Fruit fly (Drosophila melanogaster) whole organism, embryonic: Measurements from ENCODE around the gene Gbs-76A.
A peak's percentile ranks its signal among the peaks of the same experiment; 100 is the strongest.

ENCODE experiments used
- Ada2b ChIP-seq: fragments of 200-800 bp; sonication (Bioruptor generic); IDR thresholded peaks from 2 replicates; pipeline ENCODE4 v1.3.6; 2022; ENCODE audit warnings: missing biosample characterization, missing genetic modification characterization
- Antp ChIP-seq: fragments of 200-800 bp; sonication (Bioruptor generic); optimal IDR thresholded peaks from 3 replicates; lab custom pipeline; 2016; ENCODE audit warnings: missing biosample characterization, missing genetic modification characterization
- CG10565 ChIP-seq: fragments of 200-800 bp; sonication (Bioruptor generic); optimal IDR thresholded peaks from 3 replicates; lab custom pipeline; 2016; ENCODE audit warnings: missing biosample characterization, mild to moderate bottlenecking, missing genetic modification characterization
- CG10979 ChIP-seq: fragments of 200-800 bp; sonication (Bioruptor generic); optimal IDR thresholded peaks from 2 replicates; lab custom pipeline; 2018; ENCODE audit warnings: missing biosample characterization, mild to moderate bottlenecking, missing genetic modification characterization, moderate library complexity
- CG13424 ChIP-seq: fragments of 200-800 bp; sonication (Bioruptor generic); optimal IDR thresholded peaks from 2 replicates; lab custom pipeline; 2019; ENCODE audit warnings: missing biosample characterization, mild to moderate bottlenecking, missing genetic modification characterization, moderate library complexity
- CG13775 ChIP-seq: fragments of 200-800 bp; sonication (Bioruptor generic); optimal IDR thresholded peaks from 3 replicates; lab custom pipeline; 2017; ENCODE audit warnings: missing biosample characterization, mild to moderate bottlenecking, missing genetic modification characterization
- CG14014 ChIP-seq: fragments of 200-800 bp; sonication (Bioruptor generic); IDR thresholded peaks from 2 replicates; pipeline ENCODE4 v1.3.6; 2022; ENCODE audit warnings: missing biosample characterization, missing genetic modification characterization
- CG14050 ChIP-seq: fragments of 200-800 bp; sonication (Bioruptor generic); IDR thresholded peaks from 3 replicates; pipeline ENCODE4 v1.3.6; 2022; ENCODE audit warnings: missing biosample characterization, missing genetic modification characterization
- CG14667 ChIP-seq: fragments of 200-800 bp; sonication (Bioruptor generic); IDR thresholded peaks from 2 replicates; pipeline ENCODE4 v1.3.6; 2022; ENCODE audit warnings: missing biosample characterization, missing genetic modification characterization
- CG14860 ChIP-seq: fragments of 200-800 bp; sonication (Bioruptor generic); IDR thresholded peaks from 3 replicates; pipeline ENCODE4 v1.3.6; 2022; ENCODE audit warnings: missing biosample characterization, missing genetic modification characterization; ENCODE audit not compliant: partially characterized antibody
- CG17361 ChIP-seq: fragments of 200-800 bp; sonication (Bioruptor generic); IDR thresholded peaks from 3 replicates; pipeline ENCODE4 v1.3.6; 2022; ENCODE audit warnings: missing biosample characterization, missing genetic modification characterization
- CG17568 ChIP-seq: fragments of 200-800 bp; sonication (Bioruptor generic); optimal IDR thresholded peaks from 2 replicates; lab custom pipeline; 2018; ENCODE audit warnings: missing biosample characterization, mild to moderate bottlenecking, missing genetic modification characterization, moderate library complexity
- CG1792 ChIP-seq: fragments of 200-800 bp; sonication (Bioruptor generic); optimal IDR thresholded peaks from 2 replicates; lab custom pipeline; 2016; ENCODE audit warnings: missing biosample characterization, missing genetic modification characterization
- CG18011 ChIP-seq: fragments of 200-800 bp; sonication (Bioruptor generic); optimal IDR thresholded peaks from 2 replicates; lab custom pipeline; 2017; ENCODE audit warnings: missing biosample characterization, missing genetic modification characterization, mild to moderate bottlenecking, moderate library complexity, missing genotype
- CG4854 ChIP-seq: fragments of 200-800 bp; sonication (Bioruptor generic); optimal IDR thresholded peaks from 2 replicates; lab custom pipeline; 2016; ENCODE audit warnings: missing biosample characterization, missing genetic modification characterization, inconsistent platforms
- CG6272 ChIP-seq: fragments of 200-800 bp; sonication (Bioruptor generic); IDR thresholded peaks from 2 replicates; pipeline ENCODE4 v1.3.6; 2022; ENCODE audit warnings: missing biosample characterization, missing genetic modification characterization
- CG6765 ChIP-seq: fragments of 200-800 bp; sonication (Bioruptor generic); optimal IDR thresholded peaks from 3 replicates; lab custom pipeline; 2017; ENCODE audit warnings: missing biosample characterization, mild to moderate bottlenecking, missing genetic modification characterization
- CG8359 ChIP-seq: fragments of 200-800 bp; sonication (Bioruptor generic); optimal IDR thresholded peaks from 2 replicates; lab custom pipeline; 2017; ENCODE audit warnings: missing biosample characterization, mild to moderate bottlenecking, missing genetic modification characterization, borderline replicate concordance
- CG8388 ChIP-seq: fragments of 200-800 bp; sonication (Bioruptor generic); optimal IDR thresholded peaks from 2 replicates; lab custom pipeline; 2019; ENCODE audit warnings: missing biosample characterization, mild to moderate bottlenecking, missing genetic modification characterization, moderate library complexity
- CG8924 ChIP-seq: fragments of 200-800 bp; optimal IDR thresholded peaks from 3 replicates; lab custom pipeline; 2019; ENCODE audit warnings: missing biosample characterization, mild to moderate bottlenecking, missing genetic modification characterization, moderate library complexity
- CG9609 ChIP-seq: fragments of 200-800 bp; sonication (Bioruptor generic); optimal IDR thresholded peaks from 3 replicates; lab custom pipeline; 2016; ENCODE audit warnings: missing biosample characterization, missing genetic modification characterization
- CG9727 ChIP-seq: fragments of 200-800 bp; sonication (Bioruptor generic); optimal IDR thresholded peaks from 3 replicates; lab custom pipeline; 2017; ENCODE audit warnings: missing biosample characterization, mild to moderate bottlenecking, missing genetic modification characterization
- D19B ChIP-seq: fragments of 200-800 bp; sonication (Bioruptor generic); optimal IDR thresholded peaks from 2 replicates; lab custom pipeline; 2017; ENCODE audit warnings: missing biosample characterization, mild to moderate bottlenecking, missing genetic modification characterization
- Dbx ChIP-seq: fragments of 200-800 bp; sonication (Bioruptor generic); IDR thresholded peaks from 3 replicates; pipeline ENCODE4 v1.3.6; 2022; ENCODE audit warnings: missing biosample characterization, missing genetic modification characterization
- ERR ChIP-seq: fragments of 200-800 bp; sonication (Bioruptor generic); optimal IDR thresholded peaks from 2 replicates; lab custom pipeline; 2016; ENCODE audit warnings: missing biosample characterization, missing genetic modification characterization
- Eip74EF ChIP-seq, 2 experiments: fragments of 200-800 bp in 1 of 2; fragments of >200 bp in 1 of 2; sonication (Bioruptor generic) in 1 of 2; optimal IDR thresholded peaks; 2 replicates each; lab custom pipeline; 2017 to 2019; ENCODE audit warnings: missing biosample characterization in 2 of 2, missing genetic modification characterization in 2 of 2, mild to moderate bottlenecking in 1 of 2, moderate library complexity in 1 of 2
- Hand ChIP-seq: fragments of 200-800 bp; sonication (Bioruptor generic); optimal IDR thresholded peaks from 2 replicates; lab custom pipeline; 2017; ENCODE audit warnings: mild to moderate bottlenecking, missing biosample characterization, missing genetic modification reagents, missing genetic modification characterization
- Hr39 ChIP-seq: fragments of >200 bp; optimal IDR thresholded peaks from 2 replicates; lab custom pipeline; 2017
- Meics ChIP-seq: fragments of 200-800 bp; sonication (Bioruptor generic); optimal IDR thresholded peaks from 2 replicates; lab custom pipeline; 2017; ENCODE audit warnings: missing biosample characterization, mild to moderate bottlenecking, missing genetic modification characterization
- Mes4 ChIP-seq: fragments of 200-800 bp; sonication (Bioruptor generic); optimal IDR thresholded peaks from 2 replicates; lab custom pipeline; 2016; ENCODE audit warnings: missing biosample characterization, missing genetic modification characterization
- Mrtf ChIP-seq: fragments of 200-800 bp; sonication (Bioruptor generic); IDR thresholded peaks from 3 replicates; pipeline ENCODE4 v1.3.6; 2022; ENCODE audit warnings: missing biosample characterization, missing genetic modification characterization
- Poxn ChIP-seq: fragments of 200-800 bp; sonication (Bioruptor generic); IDR thresholded peaks from 2 replicates; pipeline ENCODE4 v1.3.6; 2022; ENCODE audit warnings: missing biosample characterization, missing genetic modification characterization
- Rx ChIP-seq: fragments of 200-800 bp; sonication (Bioruptor generic); IDR thresholded peaks from 2 replicates; pipeline ENCODE4 v1.3.6; 2022; ENCODE audit warnings: missing biosample characterization, missing genetic modification characterization
- ac ChIP-seq: fragments of 200-800 bp; sonication (Bioruptor generic); optimal IDR thresholded peaks from 3 replicates; lab custom pipeline; 2017; ENCODE audit warnings: missing biosample characterization, mild to moderate bottlenecking, missing genetic modification characterization
- bab2 ChIP-seq: fragments of 200-800 bp; sonication (Bioruptor generic); optimal IDR thresholded peaks from 2 replicates; lab custom pipeline; 2016; ENCODE audit warnings: missing biosample characterization, missing genetic modification characterization
- bigmax ChIP-seq: fragments of 200-800 bp; sonication (Bioruptor generic); optimal IDR thresholded peaks from 2 replicates; lab custom pipeline; 2018; ENCODE audit warnings: missing biosample characterization, mild to moderate bottlenecking, missing genetic modification characterization
- da ChIP-seq: fragments of 200-800 bp; sonication (Bioruptor generic); optimal IDR thresholded peaks from 2 replicates; lab custom pipeline; 2016; ENCODE audit warnings: missing biosample characterization, missing genetic modification characterization
- dan ChIP-seq: fragments of 200-800 bp; sonication (Bioruptor generic); IDR thresholded peaks from 2 replicates; pipeline ENCODE4 v1.3.6; 2022; ENCODE audit warnings: missing biosample characterization, missing genetic modification characterization
- gcm2 ChIP-seq: fragments of 200-800 bp; sonication (Bioruptor generic); optimal IDR thresholded peaks from 2 replicates; lab custom pipeline; 2016; ENCODE audit warnings: missing biosample characterization, missing genetic modification characterization
- grau ChIP-seq: fragments of 200-800 bp; optimal IDR thresholded peaks from 3 replicates; lab custom pipeline; 2019; ENCODE audit warnings: missing biosample characterization, mild to moderate bottlenecking, missing genetic modification characterization, moderate library complexity
- klu ChIP-seq: fragments of 200-800 bp; sonication (Bioruptor generic); IDR thresholded peaks from 2 replicates; pipeline ENCODE4 v1.3.6; 2022; ENCODE audit warnings: missing biosample characterization, missing genetic modification characterization
- lbe ChIP-seq: fragments of 200-800 bp; sonication (Bioruptor generic); optimal IDR thresholded peaks from 2 replicates; lab custom pipeline; 2016; ENCODE audit warnings: missing biosample characterization, mild to moderate bottlenecking, missing genetic modification characterization
- nau ChIP-seq: fragments of 200-800 bp; sonication (Bioruptor generic); optimal IDR thresholded peaks from 3 replicates; lab custom pipeline; 2017; ENCODE audit warnings: missing biosample characterization, mild to moderate bottlenecking, missing genetic modification characterization, missing genetic modification reagents
- nmo ChIP-seq: fragments of 200-800 bp; sonication (Bioruptor generic); optimal IDR thresholded peaks from 2 replicates; lab custom pipeline; 2018; ENCODE audit warnings: missing biosample characterization, mild to moderate bottlenecking, missing genetic modification characterization, moderate library complexity
- slp2 ChIP-seq: fragments of 200-800 bp; sonication (Bioruptor generic); optimal IDR thresholded peaks from 2 replicates; lab custom pipeline; 2016; ENCODE audit warnings: missing biosample characterization, missing genetic modification characterization
- sna ChIP-seq: fragments of 200-800 bp; sonication (Bioruptor generic); IDR thresholded peaks from 2 replicates; pipeline ENCODE4 v1.3.6; 2022; ENCODE audit warnings: missing biosample characterization, missing genetic modification characterization; ENCODE audit not compliant: partially characterized antibody
- so ChIP-seq: fragments of 200-800 bp; sonication (Bioruptor generic); IDR thresholded peaks from 3 replicates; pipeline ENCODE4 v1.3.6; 2022; ENCODE audit warnings: missing biosample characterization, missing genetic modification characterization
- sqz ChIP-seq: fragments of 200-800 bp; sonication (Bioruptor generic); optimal IDR thresholded peaks from 3 replicates; lab custom pipeline; 2018; ENCODE audit warnings: missing biosample characterization, mild to moderate bottlenecking, missing genetic modification characterization
- tll ChIP-seq, 2 experiments: fragments of 200-800 bp in 1 of 2; fragments of >200 bp in 1 of 2; sonication (Bioruptor generic) in 1 of 2; optimal IDR thresholded peaks; 2 replicates each; lab custom pipeline; 2017 to 2019; ENCODE audit warnings: missing biosample characterization in 2 of 2, missing genetic modification characterization in 2 of 2, mild to moderate bottlenecking in 1 of 2, moderate library complexity in 1 of 2

Gbs-76A gene

dm6 chr3L:19254715-19255428 is 37.7 kb downstream of the Gbs-76A start, which contains the start of the genes mRpL21 and rept (continued):
- TF ChIP-seq sqz (GFP tag; lab: Kevin White, UChicago) (no peak), CG14050 (GFP tag; lab: Robert Waterston, UW) (no peak), dan (GFP tag; lab: Robert Waterston, UW) (no peak), Eip74EF (GFP tag; optimal IDR thresholded peaks at IDR 0.05; lab: Kevin White, UChicago) (peak in 1 of 2 experiments; percentile 20), Dbx (GFP tag; lab: Robert Waterston, UW) (peak; percentile 59), so (GFP tag; lab: Robert Waterston, UW) (no peak), CG6272 (GFP tag; lab: Robert Waterston, UW) (peak; percentile 53; the same call in 1 of the 2 replicates), Poxn (GFP tag; lab: Robert Waterston, UW) (no peak), Rx (GFP tag; lab: Robert Waterston, UW) (0 out of 2 replicates have a peak, but pooled peaks have one; percentile 10), CG18011 (GFP tag; lab: Kevin White, UChicago) (peak; percentile 37), sna (GFP tag; lab: Robert Waterston, UW) (no peak), CG17361 (GFP tag; lab: Robert Waterston, UW) (peak; percentile 49; the same call in 1 of the 3 replicates), CG4854 (GFP tag; lab: Kevin White, UChicago) (peak; percentile 54), Hr39 (no peak), nmo (GFP tag; lab: Kevin White, UChicago) (peak; percentile 70), CG10979 (tag; lab: Kevin White, UChicago) (peak; percentile 0), grau (tag; lab: Kevin White, UChicago) (peak; percentile 63), ERR (GFP tag; lab: Kevin White, UChicago) (no peak), bab2 (GFP tag; lab: Kevin White, UChicago) (peak; percentile 56), CG17568 (peak; percentile 50), CG1792 (GFP tag; lab: Kevin White, UChicago) (peak; percentile 32), CG14860 (no peak), CG9609 (GFP tag; lab: Kevin White, UChicago) (no peak), ac (GFP tag; lab: Kevin White, UChicago) (no peak), CG8359 (GFP tag; lab: Kevin White, UChicago) (no peak), lbe (GFP tag; lab: Kevin White, UChicago) (no peak), Meics (GFP tag; lab: Kevin White, UChicago) (peak; percentile 29), CG8924 (tag; lab: Kevin White, UChicago) (peak; percentile 42), tll (GFP tag; optimal IDR thresholded peaks at IDR 0.05; lab: Kevin White, UChicago) (peak in 1 of 2 experiments; percentile 43), Mes4 (GFP tag; lab: Kevin White, UChicago) (peak; percentile 38), CG14667 (no peak), CG14014 (GFP tag; lab: Robert Waterston, UW) (peak; percentile 56), klu (GFP tag; lab: Robert Waterston, UW) (peak; percentile 16; the same call in 1 of the 2 replicates), CG10565 (peak; percentile 27), slp2 (GFP tag; lab: Kevin White, UChicago) (no peak), D19B (GFP tag; lab: Kevin White, UChicago) (no peak), bigmax (GFP tag; lab: Kevin White, UChicago) (no peak), Antp (peak; percentile 16), Mrtf (GFP tag; lab: Robert Waterston, UW) (peak; percentile 32; the same call in 1 of the 3 replicates), gcm2 (peak; percentile 10), CG6765 (GFP tag; lab: Kevin White, UChicago) (peak; percentile 16), nau (GFP tag; lab: Kevin White, UChicago) (no peak), da (GFP tag; lab: Kevin White, UChicago) (peak; percentile 43), Ada2b (no peak), CG9727 (peak; percentile 46), CG8388 (peak; percentile 43), Hand (no peak), CG13424 (peak; percentile 43), CG13775 (GFP tag; lab: Kevin White, UChicago) (peak; percentile 65)
